Fruit fly (Drosophila melanogaster) S2 (cell line): ENCODE data around the gene Miro.

Experiments used
- CG8478 ChIP-seq: fragments of >200 bp; optimal IDR thresholded peaks from 2 replicates; lab custom pipeline; 2018
- CTCF ChIP-seq, 2 experiments: fragments of >200 bp; optimal IDR thresholded peaks; 2 replicates each; lab custom pipeline; 2018

dm6 chr3R:24047998-24048511, 9.4 kb upstream of the Miro start, which contains the start of gene Rox8:
- TF ChIP-seq CTCF (optimal IDR thresholded peaks at IDR 0.05; lab: Kevin White, UChicago) (no peak), CG8478 (lab: Kevin White, UChicago) (no peak)
